Fruit fly (Drosophila melanogaster): ENCODE measurements around the gene Sld5.

The Sld5 gene

dm6 chr3R:26020244-26021171 lies 35.8 kb downstream of the Sld5 start:
- peak; percentile 27 for TF ChIP-seq CG7101 (tag; optimal IDR thresholded peaks at IDR 0.05)
- no peak for TF ChIP-seq ovo (GFP tag; optimal IDR thresholded peaks at IDR 0.05)
- TF ChIP-seq bab1 (GFP tag; optimal IDR thresholded peaks at IDR 0.05): no peak
- peak; percentile 69 for TF ChIP-seq tj (GFP tag; optimal IDR thresholded peaks at IDR 0.05)
- TF ChIP-seq Crg-1 (GFP tag; optimal IDR thresholded peaks at IDR 0.05): no peak
- TF ChIP-seq CG5204 (GFP tag; optimal IDR thresholded peaks at IDR 0.05): no peak
- TF ChIP-seq kay (GFP tag; ENCODE audit: borderline replicate concordance): peak; percentile 87

DNA sequence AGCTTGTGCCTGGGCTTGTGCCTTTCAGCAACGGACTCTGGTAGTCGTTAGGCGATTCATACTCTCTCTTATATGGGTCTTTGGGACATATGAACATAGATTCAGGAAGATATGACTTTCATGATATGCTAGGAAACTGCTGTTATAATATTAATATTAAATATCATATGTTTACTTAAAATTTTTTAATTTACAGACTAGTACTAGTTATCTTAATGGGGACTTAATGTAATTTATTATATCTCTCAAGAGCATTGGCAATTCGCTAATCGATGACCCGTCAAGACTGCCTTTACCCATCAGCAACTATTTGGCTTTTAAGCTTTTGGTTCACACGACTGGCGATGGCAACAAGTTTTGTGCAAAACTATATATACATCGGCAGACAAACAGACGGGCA lies 37.1 kb downstream of the Sld5 start:
- TF ChIP-seq cnc (optimal IDR thresholded peaks at IDR 0.05): no peak
- TF ChIP-seq CG1620 (GFP tag; optimal IDR thresholded peaks at IDR 0.05): no peak
- no peak for TF ChIP-seq CG12768 (GFP tag; optimal IDR thresholded peaks at IDR 0.05)
- TF ChIP-seq CG14711 (tag; optimal IDR thresholded peaks at IDR 0.05): no peak
- no peak for TF ChIP-seq CG7045 (GFP tag; optimal IDR thresholded peaks at IDR 0.05)
- TF ChIP-seq Mnt (GFP tag; optimal IDR thresholded peaks at IDR 0.05): no peak
- TF ChIP-seq Hr96 (GFP tag; optimal IDR thresholded peaks at IDR 0.05): no peak
- no peak for TF ChIP-seq kay (GFP tag; ENCODE audit: borderline replicate concordance)
- no peak for TF ChIP-seq bab1 (GFP tag; optimal IDR thresholded peaks at IDR 0.05)
- no peak for TF ChIP-seq Clk (GFP tag; optimal IDR thresholded peaks at IDR 0.05)
- TF ChIP-seq CG11617 (GFP tag; optimal IDR thresholded peaks at IDR 0.05): no peak
- no peak for TF ChIP-seq Crg-1 (GFP tag; optimal IDR thresholded peaks at IDR 0.05)
- no peak for TF ChIP-seq pad (GFP tag; optimal IDR thresholded peaks at IDR 0.05)
- no peak for TF ChIP-seq CG33017 (tag; optimal IDR thresholded peaks at IDR 0.05)
- TF ChIP-seq tj (GFP tag; optimal IDR thresholded peaks at IDR 0.05): no peak
- no peak for TF ChIP-seq CG7101 (tag; optimal IDR thresholded peaks at IDR 0.05)
- no peak for TF ChIP-seq CG5204 (GFP tag; optimal IDR thresholded peaks at IDR 0.05)
- TF ChIP-seq toe (GFP tag; optimal IDR thresholded peaks at IDR 0.05): no peak

DNA sequence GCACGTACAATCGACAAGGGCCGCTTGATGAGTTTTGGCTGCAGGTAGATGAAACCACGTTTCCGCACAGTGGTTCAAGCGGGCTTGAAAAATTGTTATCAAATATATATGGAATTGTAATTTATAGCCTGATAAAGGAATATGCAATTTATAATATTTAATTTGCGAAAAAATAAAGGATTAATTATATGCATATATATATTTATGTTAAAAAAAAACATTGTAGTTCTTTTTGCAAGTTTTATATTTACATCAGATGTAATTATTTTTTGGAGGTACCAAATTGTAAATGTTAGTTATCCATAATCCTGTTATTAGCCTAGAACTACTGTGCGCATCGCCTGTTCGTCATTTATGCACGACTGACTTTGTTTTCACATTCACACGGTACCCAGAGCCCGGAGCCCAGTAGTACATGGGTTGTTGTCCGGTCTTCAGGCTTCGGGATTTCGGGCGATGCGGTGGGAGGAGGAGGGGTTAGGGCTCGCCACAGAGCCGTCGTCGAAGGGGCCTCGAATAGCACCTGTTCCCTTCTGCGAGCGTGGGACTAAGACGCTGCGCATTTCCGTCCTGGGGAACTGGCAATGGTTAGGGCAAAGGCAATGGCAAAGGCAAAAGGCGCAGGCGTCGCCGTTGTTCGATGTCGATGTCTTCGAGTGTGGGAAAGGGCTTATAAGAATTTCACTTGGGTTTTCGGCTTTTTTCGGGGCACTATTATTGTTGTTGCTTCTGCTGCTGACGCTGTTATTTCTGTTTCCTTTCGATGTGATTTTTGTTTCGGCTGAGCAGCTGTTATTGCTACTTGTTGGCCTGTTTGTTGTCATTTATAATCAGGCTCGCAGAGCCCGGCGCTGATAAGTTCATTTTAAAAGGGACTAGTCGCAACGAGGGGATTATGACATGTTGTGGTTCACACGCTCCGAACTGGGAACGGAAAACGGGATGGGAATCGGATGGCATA lies 38.3 kb downstream of the Sld5 start:
- TF ChIP-seq CG33017 (tag; optimal IDR thresholded peaks at IDR 0.05) (no peak), ovo (GFP tag; optimal IDR thresholded peaks at IDR 0.05) (no peak), Crg-1 (GFP tag; optimal IDR thresholded peaks at IDR 0.05) (no peak), CG12768 (GFP tag; optimal IDR thresholded peaks at IDR 0.05) (no peak)

DNA sequence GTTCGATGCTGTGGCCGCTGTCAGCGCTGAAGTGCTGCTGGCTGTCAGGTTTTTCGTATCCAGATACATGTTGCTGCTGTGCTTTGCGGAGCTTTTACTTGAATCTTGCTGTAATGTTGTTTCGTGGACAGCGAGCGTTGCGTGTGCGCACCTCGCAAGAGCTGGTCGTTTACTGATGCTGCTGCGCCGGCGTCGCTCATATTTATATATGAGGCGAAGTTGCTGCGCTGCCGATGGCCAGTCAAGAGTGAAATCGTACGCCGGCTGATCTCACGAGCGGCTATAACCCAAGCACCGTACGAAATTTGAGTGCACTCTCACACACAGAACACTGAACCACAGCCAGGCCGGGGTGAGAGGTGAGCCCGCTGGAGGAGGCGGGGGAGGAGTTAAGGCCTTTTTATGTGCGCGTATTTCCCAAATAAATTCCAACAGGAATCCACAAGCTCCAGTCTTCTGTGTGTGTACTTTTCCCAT lies 39.0 kb downstream of the Sld5 start:
- no peak for TF ChIP-seq tj (GFP tag; optimal IDR thresholded peaks at IDR 0.05)
- no peak for TF ChIP-seq cnc (optimal IDR thresholded peaks at IDR 0.05)
- no peak for TF ChIP-seq ovo (GFP tag; optimal IDR thresholded peaks at IDR 0.05)
- no peak for TF ChIP-seq CG33017 (tag; optimal IDR thresholded peaks at IDR 0.05)
- TF ChIP-seq pad (GFP tag; optimal IDR thresholded peaks at IDR 0.05): no peak
- no peak for TF ChIP-seq CG12768 (GFP tag; optimal IDR thresholded peaks at IDR 0.05)
- no peak for TF ChIP-seq CG11617 (GFP tag; optimal IDR thresholded peaks at IDR 0.05)
- no peak for TF ChIP-seq CG7101 (tag; optimal IDR thresholded peaks at IDR 0.05)
- no peak for TF ChIP-seq CG5204 (GFP tag; optimal IDR thresholded peaks at IDR 0.05)
- no peak for TF ChIP-seq CG1620 (GFP tag; optimal IDR thresholded peaks at IDR 0.05)
- TF ChIP-seq kay (GFP tag; ENCODE audit: borderline replicate concordance): no peak
- no peak for TF ChIP-seq Mnt (GFP tag; optimal IDR thresholded peaks at IDR 0.05)
- TF ChIP-seq Clk (GFP tag; optimal IDR thresholded peaks at IDR 0.05): no peak
- no peak for TF ChIP-seq CG14711 (tag; optimal IDR thresholded peaks at IDR 0.05)
- no peak for TF ChIP-seq bab1 (GFP tag; optimal IDR thresholded peaks at IDR 0.05)
- TF ChIP-seq Crg-1 (GFP tag; optimal IDR thresholded peaks at IDR 0.05): no peak
- no peak for TF ChIP-seq toe (GFP tag; optimal IDR thresholded peaks at IDR 0.05)
- TF ChIP-seq Hr96 (GFP tag; optimal IDR thresholded peaks at IDR 0.05): no peak

DNA sequence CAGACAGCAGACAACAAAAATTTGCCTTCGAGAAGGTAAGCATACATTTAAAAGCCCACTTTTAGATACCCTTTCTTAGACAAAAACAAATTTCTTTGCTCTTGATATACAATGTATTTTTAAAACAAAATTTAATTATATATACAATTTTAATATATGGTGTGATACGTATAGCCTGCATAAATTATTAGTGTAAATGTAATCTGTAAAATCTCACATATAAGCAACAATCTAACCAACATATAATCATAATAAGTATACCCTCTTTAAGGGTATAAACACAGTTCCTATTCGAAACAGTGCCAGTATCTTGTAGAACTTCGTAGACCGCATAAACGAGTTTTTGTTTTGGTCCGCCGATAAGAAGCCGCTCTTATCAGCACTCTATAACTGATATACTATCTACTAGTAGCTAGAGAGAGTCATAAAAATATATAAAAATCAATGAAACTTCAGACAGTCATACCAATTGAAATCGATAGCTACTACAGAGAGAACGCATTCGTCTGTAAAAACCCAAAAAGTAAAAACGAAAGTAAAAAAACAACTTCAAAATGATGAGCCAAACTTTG lies 42.0 kb downstream of the Sld5 start, which contains the start of gene Kaz-m1:
Gene Kaz-m1 (plus strand): TSS at position 460 of the 572 bp plus-strand sequence.
- TF ChIP-seq kay (GFP tag; ENCODE audit: borderline replicate concordance) (no peak), CG14711 (tag; optimal IDR thresholded peaks at IDR 0.05) (peak; percentile 28), CG7101 (tag; optimal IDR thresholded peaks at IDR 0.05) (peak; percentile 28), CG11617 (GFP tag; optimal IDR thresholded peaks at IDR 0.05) (peak; percentile 34)

DNA sequence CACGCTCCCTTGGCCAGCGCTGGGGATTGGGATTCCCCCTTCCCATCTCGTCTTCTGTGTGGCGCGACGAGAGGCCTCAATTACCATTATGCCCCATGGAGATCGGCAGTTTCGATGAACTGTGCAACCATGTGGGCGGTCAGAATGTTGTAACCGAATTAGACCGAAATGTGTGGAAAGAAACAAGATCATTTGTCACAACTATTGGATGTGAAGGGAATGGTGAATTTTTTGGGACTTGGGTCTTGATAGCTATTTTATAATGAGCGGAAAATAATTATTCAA lies 42.7 kb downstream of the Sld5 start:
- TF ChIP-seq Crg-1 (GFP tag; optimal IDR thresholded peaks at IDR 0.05) (no peak), kay (GFP tag; ENCODE audit: borderline replicate concordance) (no peak), ovo (GFP tag; optimal IDR thresholded peaks at IDR 0.05) (no peak), cic (GFP tag; optimal IDR thresholded peaks at IDR 0.05) (no peak), CG33017 (tag; optimal IDR thresholded peaks at IDR 0.05) (no peak), CG1620 (GFP tag; optimal IDR thresholded peaks at IDR 0.05) (no peak), CG5204 (GFP tag; optimal IDR thresholded peaks at IDR 0.05) (no peak), CG12768 (GFP tag; optimal IDR thresholded peaks at IDR 0.05) (no peak), Hr96 (GFP tag; optimal IDR thresholded peaks at IDR 0.05) (no peak), Clk (GFP tag; optimal IDR thresholded peaks at IDR 0.05) (no peak)

Data from whole organism, adult.